Fruit fly (Drosophila melanogaster): ENCODE data around the gene CG15263.

The CG15263 gene

dm6 chr2L:15301841-15302240 is 17.0 kb downstream of the CG15263 start:
- TF ChIP-seq Hr96 (GFP tag; optimal IDR thresholded peaks at IDR 0.05) (no peak), ovo (GFP tag; optimal IDR thresholded peaks at IDR 0.05) (no peak), Clk (GFP tag; optimal IDR thresholded peaks at IDR 0.05) (no peak), tj (GFP tag; optimal IDR thresholded peaks at IDR 0.05) (no peak), pad (GFP tag; optimal IDR thresholded peaks at IDR 0.05) (no peak), CG33017 (tag; optimal IDR thresholded peaks at IDR 0.05) (no peak), CG7101 (tag; optimal IDR thresholded peaks at IDR 0.05) (no peak), CG11617 (GFP tag; optimal IDR thresholded peaks at IDR 0.05) (no peak), CG5204 (GFP tag; optimal IDR thresholded peaks at IDR 0.05) (no peak)

dm6 chr2L:15304359-15304758 is 19.6 kb downstream of the CG15263 start:
- TF ChIP-seq CG7045 (GFP tag; optimal IDR thresholded peaks at IDR 0.05) (no peak), CG5204 (GFP tag; optimal IDR thresholded peaks at IDR 0.05) (no peak), toe (GFP tag; optimal IDR thresholded peaks at IDR 0.05) (no peak), CG33017 (tag; optimal IDR thresholded peaks at IDR 0.05) (no peak), pad (GFP tag; optimal IDR thresholded peaks at IDR 0.05) (no peak), CG12768 (GFP tag; optimal IDR thresholded peaks at IDR 0.05) (no peak), Clk (GFP tag; optimal IDR thresholded peaks at IDR 0.05) (no peak), cnc (optimal IDR thresholded peaks at IDR 0.05) (no peak), CG1620 (GFP tag; optimal IDR thresholded peaks at IDR 0.05) (no peak), CG11617 (GFP tag; optimal IDR thresholded peaks at IDR 0.05) (no peak), Mnt (GFP tag; optimal IDR thresholded peaks at IDR 0.05) (no peak), Hr96 (GFP tag; optimal IDR thresholded peaks at IDR 0.05) (no peak), ovo (GFP tag; optimal IDR thresholded peaks at IDR 0.05) (no peak), kay (GFP tag; ENCODE audit: borderline replicate concordance) (no peak), Crg-1 (GFP tag; optimal IDR thresholded peaks at IDR 0.05) (no peak), bab1 (GFP tag; optimal IDR thresholded peaks at IDR 0.05) (no peak), cic (GFP tag; optimal IDR thresholded peaks at IDR 0.05) (no peak), tj (GFP tag; optimal IDR thresholded peaks at IDR 0.05) (no peak)

- TF ChIP-seq CG5204 (GFP tag; optimal IDR thresholded peaks at IDR 0.05) (no peak), CG1620 (GFP tag; optimal IDR thresholded peaks at IDR 0.05) (no peak), pad (GFP tag; optimal IDR thresholded peaks at IDR 0.05) (no peak), bab1 (GFP tag; optimal IDR thresholded peaks at IDR 0.05) (no peak), Crg-1 (GFP tag; optimal IDR thresholded peaks at IDR 0.05) (no peak), Hr96 (GFP tag; optimal IDR thresholded peaks at IDR 0.05) (no peak), kay (GFP tag; ENCODE audit: borderline replicate concordance) (no peak), cic (GFP tag; optimal IDR thresholded peaks at IDR 0.05) (no peak), ovo (GFP tag; optimal IDR thresholded peaks at IDR 0.05) (no peak), cnc (optimal IDR thresholded peaks at IDR 0.05) (no peak), CG7101 (tag; optimal IDR thresholded peaks at IDR 0.05) (no peak), toe (GFP tag; optimal IDR thresholded peaks at IDR 0.05) (no peak), Clk (GFP tag; optimal IDR thresholded peaks at IDR 0.05) (no peak), CG7045 (GFP tag; optimal IDR thresholded peaks at IDR 0.05) (no peak), CG11617 (GFP tag; optimal IDR thresholded peaks at IDR 0.05) (no peak), CG14711 (tag; optimal IDR thresholded peaks at IDR 0.05) (no peak), Mnt (GFP tag; optimal IDR thresholded peaks at IDR 0.05) (no peak)
These were observed 22.0 kb downstream of the CG15263 start for dm6 chr2L:15306802-15307201.

- TF ChIP-seq kay (GFP tag; ENCODE audit: borderline replicate concordance) (no peak), CG14711 (tag; optimal IDR thresholded peaks at IDR 0.05) (no peak), Mnt (GFP tag; optimal IDR thresholded peaks at IDR 0.05) (no peak), CG33017 (tag; optimal IDR thresholded peaks at IDR 0.05) (no peak), pad (GFP tag; optimal IDR thresholded peaks at IDR 0.05) (no peak), CG12768 (GFP tag; optimal IDR thresholded peaks at IDR 0.05) (no peak), Crg-1 (GFP tag; optimal IDR thresholded peaks at IDR 0.05) (no peak), toe (GFP tag; optimal IDR thresholded peaks at IDR 0.05) (no peak), CG7101 (tag; optimal IDR thresholded peaks at IDR 0.05) (no peak), Hr96 (GFP tag; optimal IDR thresholded peaks at IDR 0.05) (no peak), tj (GFP tag; optimal IDR thresholded peaks at IDR 0.05) (no peak)
These were observed 30.1 kb downstream of the CG15263 start for dm6 chr2L:15314903-15315302.

dm6 chr2L:15316410-15316809 is 31.6 kb downstream of the CG15263 start:
- TF ChIP-seq CG5204 (GFP tag; optimal IDR thresholded peaks at IDR 0.05): no peak
- TF ChIP-seq Crg-1 (GFP tag; optimal IDR thresholded peaks at IDR 0.05): no peak
- no peak for TF ChIP-seq CG7101 (tag; optimal IDR thresholded peaks at IDR 0.05)
- no peak for TF ChIP-seq CG7045 (GFP tag; optimal IDR thresholded peaks at IDR 0.05)
- TF ChIP-seq CG14711 (tag; optimal IDR thresholded peaks at IDR 0.05): no peak
- TF ChIP-seq CG1620 (GFP tag; optimal IDR thresholded peaks at IDR 0.05): no peak
- TF ChIP-seq cnc (optimal IDR thresholded peaks at IDR 0.05): no peak
- TF ChIP-seq pad (GFP tag; optimal IDR thresholded peaks at IDR 0.05): no peak
- no peak for TF ChIP-seq Clk (GFP tag; optimal IDR thresholded peaks at IDR 0.05)
- no peak for TF ChIP-seq CG33017 (tag; optimal IDR thresholded peaks at IDR 0.05)

DNA sequence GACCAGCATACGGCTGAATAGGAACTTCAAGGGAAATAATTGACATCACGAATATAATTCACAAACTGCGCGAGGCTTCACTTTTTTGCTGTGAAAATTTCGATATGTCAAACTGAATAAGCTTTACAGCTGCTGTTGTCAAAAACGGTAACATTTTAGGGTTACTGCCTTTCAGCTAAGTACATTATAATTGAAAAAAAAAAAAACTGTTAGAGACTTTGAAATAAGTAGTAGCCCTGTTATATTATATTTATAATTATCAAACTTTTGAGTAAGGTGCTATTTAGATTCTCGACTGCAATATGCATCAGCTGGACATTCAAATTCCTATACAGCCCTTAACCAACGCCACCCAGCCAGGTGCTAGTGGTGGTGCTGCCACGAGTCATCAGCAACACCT is 34.0 kb downstream of the CG15263 start, which contains the start of gene nht:
Gene nht (minus strand): TSS at position 101 of the 400 bp plus-strand sequence.
- no peak for TF ChIP-seq cic (GFP tag; optimal IDR thresholded peaks at IDR 0.05)
- no peak for TF ChIP-seq CG1620 (GFP tag; optimal IDR thresholded peaks at IDR 0.05)
- no peak for TF ChIP-seq CG14711 (tag; optimal IDR thresholded peaks at IDR 0.05)
- TF ChIP-seq Hr96 (GFP tag; optimal IDR thresholded peaks at IDR 0.05): no peak
- TF ChIP-seq Crg-1 (GFP tag; optimal IDR thresholded peaks at IDR 0.05): no peak
- TF ChIP-seq CG12768 (GFP tag; optimal IDR thresholded peaks at IDR 0.05): no peak
- no peak for TF ChIP-seq CG5204 (GFP tag; optimal IDR thresholded peaks at IDR 0.05)
- no peak for TF ChIP-seq CG11617 (GFP tag; optimal IDR thresholded peaks at IDR 0.05)
- no peak for TF ChIP-seq kay (GFP tag; ENCODE audit: borderline replicate concordance)
- TF ChIP-seq CG7045 (GFP tag; optimal IDR thresholded peaks at IDR 0.05): no peak
- no peak for TF ChIP-seq bab1 (GFP tag; optimal IDR thresholded peaks at IDR 0.05)
